Worm (Caenorhabditis elegans): ENCODE data around the gene K07C11.7.

DNA sequence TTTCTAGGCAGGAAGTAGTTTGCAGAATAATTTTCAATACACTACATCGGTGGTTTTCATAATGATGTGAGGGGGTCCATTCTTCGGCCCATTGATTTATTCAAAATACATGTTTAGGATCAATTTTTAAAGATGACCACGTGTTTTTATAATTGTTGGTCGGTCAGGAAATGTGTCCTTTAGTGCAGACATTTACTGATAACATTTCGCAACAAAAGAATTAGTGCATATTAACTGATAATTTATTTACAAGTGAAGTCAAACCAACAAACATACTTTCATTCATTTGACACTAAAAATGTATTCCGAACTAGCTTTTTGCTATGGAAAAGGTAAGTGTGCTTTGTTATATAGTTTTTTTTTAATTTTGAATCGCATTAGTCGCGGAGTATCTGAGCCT lies 52.1 kb downstream of the K07C11.7 start, which contains the start of gene F20D6.5:
- no peak for TF ChIP-seq W03F9.2 (tag; optimal IDR thresholded peaks at IDR 0.05)
- no peak for TF ChIP-seq him-1 (tag; optimal IDR thresholded peaks at IDR 0.05)
- no peak for TF ChIP-seq dao-5 (tag; optimal IDR thresholded peaks at IDR 0.05)
